Worm (Caenorhabditis elegans): ENCODE results near the gene Y34B4A.7.

ce11 chrX:5256999-5257398, 12.9 kb downstream of the Y34B4A.7 start, which contains the start of gene nspg-12:
- TF ChIP-seq nhr-237 (tag; optimal IDR thresholded peaks at IDR 0.05): no peak
- no peak for TF ChIP-seq ZK546.5 (tag; optimal IDR thresholded peaks at IDR 0.05)
- TF ChIP-seq aly-2 (tag; optimal IDR thresholded peaks at IDR 0.05): no peak
- TF ChIP-seq sem-4 (tag; optimal IDR thresholded peaks at IDR 0.05): no peak
- TF ChIP-seq unc-62 (GFP tag; optimal IDR thresholded peaks at IDR 0.05): no peak
- TF ChIP-seq zag-1 (tag; optimal IDR thresholded peaks at IDR 0.05): no peak
- no peak for TF ChIP-seq skn-1 (tag; optimal IDR thresholded peaks at IDR 0.05)
- TF ChIP-seq elt-3 (tag; optimal IDR thresholded peaks at IDR 0.05): no peak
